Worm (Caenorhabditis elegans) whole organism, L2 larva: ENCODE results near the gene clec-74.

Experiments
- ZK546.5 ChIP-seq: sonication (generic microtip); optimal IDR thresholded peaks from 2 replicates; lab custom pipeline; 2017; ENCODE audit warnings: missing biosample characterization, missing genetic modification characterization
- alr-1 ChIP-seq: fragments of 150-350 bp; optimal IDR thresholded peaks from 2 replicates; lab custom pipeline; 2014; ENCODE audit warnings: missing biosample characterization, missing genetic modification characterization
- aly-2 ChIP-seq: fragments of 150-350 bp; optimal IDR thresholded peaks from 2 replicates; lab custom pipeline; 2014; ENCODE audit warnings: missing biosample characterization, missing genetic modification characterization
- elt-3 ChIP-seq: sonication (generic microtip); optimal IDR thresholded peaks from 2 replicates; lab custom pipeline; 2017; ENCODE audit warnings: missing biosample characterization, missing genetic modification characterization
- nhr-11 ChIP-seq: fragments of 150-350 bp; optimal IDR thresholded peaks from 2 replicates; lab custom pipeline; 2014; ENCODE audit warnings: missing biosample characterization, missing genetic modification characterization
- nhr-25 ChIP-seq: fragments of 150-350 bp; sonication (generic microtip); optimal IDR thresholded peaks from 3 replicates; lab custom pipeline; 2014; ENCODE audit warnings: missing biosample characterization, missing genetic modification characterization
- peb-1 ChIP-seq: fragments of 150-350 bp; optimal IDR thresholded peaks from 2 replicates; lab custom pipeline; 2014; ENCODE audit warnings: missing biosample characterization, missing genetic modification characterization
- unc-62 ChIP-seq: fragments of 150-350 bp; optimal IDR thresholded peaks from 2 replicates; lab custom pipeline; 2014; ENCODE audit warnings: missing biosample characterization, missing genetic modification reagents, missing genetic modification characterization
- zag-1 ChIP-seq: fragments of 150-350 bp; optimal IDR thresholded peaks from 2 replicates; lab custom pipeline; 2014; ENCODE audit warnings: missing biosample characterization, missing genetic modification characterization
- ztf-1 ChIP-seq: fragments of 200-800 bp; sonication (Bioruptor generic); conservative IDR thresholded peaks from 2 replicates; pipeline ENCODE4 v1.3.6; 2022; ENCODE audit warnings: missing genetic modification characterization, missing compliant biosample characterization
- ztf-4 ChIP-seq: fragments of 150-350 bp; optimal IDR thresholded peaks from 2 replicates; lab custom pipeline; 2014; ENCODE audit warnings: missing biosample characterization, missing genetic modification characterization

- no peak for TF ChIP-seq ztf-1 (GFP tag; lab: Robert Waterston, UW)
- no peak for TF ChIP-seq alr-1 (tag; lab: Kevin White, UChicago)
- no peak for TF ChIP-seq zag-1 (tag; lab: Kevin White, UChicago)
- TF ChIP-seq nhr-11 (tag; lab: Kevin White, UChicago): no peak
- no peak for TF ChIP-seq unc-62
- no peak for TF ChIP-seq ZK546.5 (tag; lab: Kevin White, UChicago)
- TF ChIP-seq nhr-25 (tag; lab: Kevin White, UChicago): no peak
- no peak for TF ChIP-seq elt-3 (tag; lab: Kevin White, UChicago)
- TF ChIP-seq aly-2 (tag; lab: Kevin White, UChicago): no peak
- no peak for TF ChIP-seq peb-1 (tag; lab: Kevin White, UChicago)
- no peak for TF ChIP-seq ztf-4 (tag; lab: Kevin White, UChicago)
These were observed 38.6 kb upstream of the clec-74 start, which contains the start of gene F56D6.23 for ce11 chrIV:3918160-3918559.
